Worm (Caenorhabditis elegans) whole organism, midembryonic: Measurements from ENCODE around the gene cln-3.1.

ENCODE experiments used
- T22C8.4 ChIP-seq: fragments of 200-800 bp; sonication (Bioruptor generic); IDR thresholded peaks from 2 replicates; pipeline ENCODE4 v1.3.6; 2022; ENCODE audit warnings: missing genetic modification characterization, missing compliant biosample characterization
- cog-1 ChIP-seq: sonication (generic microtip); optimal IDR thresholded peaks from 2 replicates; lab custom pipeline; 2016; ENCODE audit warnings: missing genetic modification characterization, missing compliant biosample characterization
- flt-1 ChIP-seq: fragments of 200-800 bp; sonication (Bioruptor generic); IDR thresholded peaks from 2 replicates; pipeline ENCODE4 v1.3.6; 2022; ENCODE audit warnings: missing genetic modification characterization, missing compliant biosample characterization
- klf-2 ChIP-seq: fragments of 200-800 bp; sonication (Bioruptor generic); conservative IDR thresholded peaks from 2 replicates; pipeline ENCODE4 v1.3.6; 2022; ENCODE audit warnings: missing genetic modification reagents, missing genetic modification characterization, missing compliant biosample characterization
- med-1 ChIP-seq: sonication (generic microtip); optimal IDR thresholded peaks from 2 replicates; lab custom pipeline; 2017; ENCODE audit warnings: missing genetic modification characterization, mild to moderate bottlenecking, missing compliant biosample characterization, antibody characterized with exemption, missing genetic modification reagents; ENCODE audit not compliant: insufficient read depth
- ref-1 ChIP-seq: fragments of 200-800 bp; sonication (Bioruptor generic); conservative IDR thresholded peaks from 2 replicates; pipeline ENCODE4 v1.3.6; 2022; ENCODE audit warnings: missing genetic modification reagents, missing genetic modification characterization, missing compliant biosample characterization
- tab-1 ChIP-seq: fragments of 200-800 bp; sonication (Bioruptor generic); IDR thresholded peaks from 2 replicates; pipeline ENCODE4 v1.3.6; 2022; ENCODE audit warnings: missing genetic modification characterization, missing compliant biosample characterization
- ztf-23 ChIP-seq: fragments of 200-800 bp; sonication (Bioruptor generic); IDR thresholded peaks from 2 replicates; pipeline ENCODE4 v1.3.6; 2022; ENCODE audit warnings: missing genetic modification reagents, missing genetic modification characterization, missing compliant biosample characterization
- ztf-29 ChIP-seq: fragments of 200-800 bp; sonication (Bioruptor generic); IDR thresholded peaks from 2 replicates; pipeline ENCODE4 v1.3.6; 2022; ENCODE audit warnings: missing genetic modification reagents, missing genetic modification characterization, missing compliant biosample characterization

Gene cln-3.1

ce11 chrV:11281414-11282209 is 16.2 kb upstream of the cln-3.1 start:
- no peak for TF ChIP-seq flt-1 (GFP tag; lab: Robert Waterston, UW)
- TF ChIP-seq ref-1 (GFP tag; lab: Robert Waterston, UW) = no peak
- TF ChIP-seq med-1 = no peak
- TF ChIP-seq cog-1 (tag; lab: Kevin White, UChicago) = peak; percentile 55
- TF ChIP-seq ztf-29 = 0 out of 2 replicates have a peak, but pooled peaks have one; percentile 11
- TF ChIP-seq ztf-23 = no peak

- TF ChIP-seq ref-1 (GFP tag; lab: Robert Waterston, UW) = no peak
- peak; percentile 62 for TF ChIP-seq T22C8.4 (GFP tag; lab: Robert Waterston, UW)
Measured at ce11 chrV:11279564-11279963, 14.1 kb upstream of the cln-3.1 start.

ce11 chrV:11272848-11273247 is 7.4 kb upstream of the cln-3.1 start, which contains the start of gene clec-223:
clec-223 (plus strand) TSS chrV:11273148.
- TF ChIP-seq flt-1 (GFP tag; lab: Robert Waterston, UW) (no peak), ztf-29 (no peak), tab-1 (GFP tag; lab: Robert Waterston, UW) (no peak), med-1 (no peak), ref-1 (GFP tag; lab: Robert Waterston, UW) (no peak), ztf-23 (no peak), klf-2 (GFP tag; lab: Robert Waterston, UW) (no peak), T22C8.4 (GFP tag; lab: Robert Waterston, UW) (no peak)

- no peak for TF ChIP-seq T22C8.4 (GFP tag; lab: Robert Waterston, UW)
Measured at ce11 chrV:11271051-11271450, 5.6 kb upstream of the cln-3.1 start, which contains the start of gene clec-222. clec-222 (plus strand) TSS chrV:11271351.

ce11 chrV:11268791-11269190 is 3.3 kb upstream of the cln-3.1 start, which contains the start of gene str-115:
str-115 (plus strand) TSS chrV:11269091.
- TF ChIP-seq T22C8.4 (GFP tag; lab: Robert Waterston, UW) (no peak), tab-1 (GFP tag; lab: Robert Waterston, UW) (no peak)

- TF ChIP-seq cog-1 (tag; lab: Kevin White, UChicago) = no peak
- no peak for TF ChIP-seq ztf-29
- TF ChIP-seq med-1 = no peak
- TF ChIP-seq ref-1 (GFP tag; lab: Robert Waterston, UW) = no peak
- no peak for TF ChIP-seq flt-1 (GFP tag; lab: Robert Waterston, UW)
- no peak for TF ChIP-seq ztf-23
- no peak for TF ChIP-seq T22C8.4 (GFP tag; lab: Robert Waterston, UW)
- TF ChIP-seq klf-2 (GFP tag; lab: Robert Waterston, UW) = no peak
Measured at ce11 chrV:11266681-11267080, 1.2 kb upstream of the cln-3.1 start, which contains the start of gene str-116. str-116 (plus strand) TSS chrV:11266981.

- no peak for TF ChIP-seq flt-1 (GFP tag; lab: Robert Waterston, UW)
- TF ChIP-seq ztf-29 = no peak
- no peak for TF ChIP-seq klf-2 (GFP tag; lab: Robert Waterston, UW)
Measured at ce11 chrV:11263025-11263424, 2.4 kb downstream of the cln-3.1 start, which contains the start of gene F07B10.4. F07B10.4 (minus strand) TSS chrV:11263125.

- no peak for TF ChIP-seq med-1
- TF ChIP-seq cog-1 (tag; lab: Kevin White, UChicago) = no peak
- TF ChIP-seq flt-1 (GFP tag; lab: Robert Waterston, UW) = no peak
- TF ChIP-seq ztf-29 = no peak
- no peak for TF ChIP-seq ztf-23
- TF ChIP-seq T22C8.4 (GFP tag; lab: Robert Waterston, UW) = no peak
- no peak for TF ChIP-seq tab-1 (GFP tag; lab: Robert Waterston, UW)
- no peak for TF ChIP-seq klf-2 (GFP tag; lab: Robert Waterston, UW)
Measured at ce11 chrV:11260622-11261021, 4.8 kb downstream of the cln-3.1 start, which contains the start of gene F07B10.7. F07B10.7 (minus strand) TSS chrV:11260722.

ce11 chrV:11258896-11259295 is 6.6 kb downstream of the cln-3.1 start, which contains the start of gene lgc-36:
lgc-36 (minus strand) TSS chrV:11258996.
- TF ChIP-seq med-1 (no peak), T22C8.4 (GFP tag; lab: Robert Waterston, UW) (no peak), tab-1 (GFP tag; lab: Robert Waterston, UW) (no peak), cog-1 (tag; lab: Kevin White, UChicago) (no peak), flt-1 (GFP tag; lab: Robert Waterston, UW) (no peak), ref-1 (GFP tag; lab: Robert Waterston, UW) (no peak), ztf-23 (no peak), klf-2 (GFP tag; lab: Robert Waterston, UW) (no peak), ztf-29 (no peak)

ce11 chrV:11254980-11255379 is 10.5 kb downstream of the cln-3.1 start, which contains the start of gene srsx-31:
srsx-31 (minus strand) TSS chrV:11255080.
- no peak for TF ChIP-seq ztf-29
- TF ChIP-seq T22C8.4 (GFP tag; lab: Robert Waterston, UW) = no peak
- TF ChIP-seq ztf-23 = no peak
- no peak for TF ChIP-seq ref-1 (GFP tag; lab: Robert Waterston, UW)

- TF ChIP-seq flt-1 (GFP tag; lab: Robert Waterston, UW) (no peak), ref-1 (GFP tag; lab: Robert Waterston, UW) (no peak), tab-1 (GFP tag; lab: Robert Waterston, UW) (no peak), med-1 (no peak), ztf-23 (no peak), T22C8.4 (GFP tag; lab: Robert Waterston, UW) (no peak), cog-1 (tag; lab: Kevin White, UChicago) (no peak), klf-2 (GFP tag; lab: Robert Waterston, UW) (no peak), ztf-29 (no peak)
Measured at ce11 chrV:11252429-11252828, 13.0 kb downstream of the cln-3.1 start, which contains the start of gene srsx-33. srsx-33 (minus strand) TSS chrV:11252529.
